Worm (Caenorhabditis elegans) whole organism, young adult: Measurements from ENCODE around the gene lrpr-1.

Experiments used
- F57A8.1 ChIP-seq: fragments of 200-800 bp; sonication (Bioruptor generic); optimal IDR thresholded peaks from 2 replicates; lab custom pipeline; 2018; ENCODE audit warnings: mild to moderate bottlenecking, missing genetic modification characterization, moderate library complexity, missing compliant biosample characterization
- F57C9.4 ChIP-seq: sonication (generic microtip); optimal IDR thresholded peaks from 2 replicates; lab custom pipeline; 2017; ENCODE audit warnings: mild to moderate bottlenecking, missing genetic modification characterization, missing compliant biosample characterization
- T26A5.8 ChIP-seq: sonication (generic microtip); optimal IDR thresholded peaks from 2 replicates; lab custom pipeline; 2016; ENCODE audit warnings: missing genetic modification characterization, missing compliant biosample characterization
- ccch-3 ChIP-seq: fragments of 200-800 bp; sonication (Bioruptor generic); optimal IDR thresholded peaks from 2 replicates; lab custom pipeline; 2018; ENCODE audit warnings: mild to moderate bottlenecking, missing genetic modification characterization, missing compliant biosample characterization
- dox-1 ChIP-seq: fragments of 200-800 bp; sonication (Bioruptor generic); IDR thresholded peaks from 2 replicates; pipeline ENCODE4 v1.3.6; 2022; ENCODE audit warnings: missing genetic modification reagents, missing genetic modification characterization, missing compliant biosample characterization
- hlh-26 ChIP-seq: fragments of 200-800 bp; sonication (Bioruptor generic); conservative IDR thresholded peaks from 2 replicates; pipeline ENCODE4 v1.3.6; 2022; ENCODE audit warnings: missing genetic modification reagents, missing genetic modification characterization, missing compliant biosample characterization
- lin-40 ChIP-seq: sonication (generic microtip); optimal IDR thresholded peaks from 2 replicates; lab custom pipeline; 2016; ENCODE audit warnings: missing genetic modification characterization, mild to moderate bottlenecking, missing compliant biosample characterization, missing genotype, missing genetic modification reagents
- lir-1 ChIP-seq: fragments of 200-800 bp; sonication (Bioruptor generic); conservative IDR thresholded peaks from 2 replicates; pipeline ENCODE4 v1.3.6; 2022; ENCODE audit warnings: missing genetic modification reagents, missing genetic modification characterization, missing compliant biosample characterization
- madf-8 ChIP-seq: fragments of 200-800 bp; sonication (Bioruptor generic); conservative IDR thresholded peaks from 2 replicates; pipeline ENCODE4 v1.3.6; 2022; ENCODE audit warnings: missing genetic modification reagents, missing genetic modification characterization, missing compliant biosample characterization
- nfya-2 ChIP-seq: fragments of 200-800 bp; sonication (Bioruptor generic); IDR thresholded peaks from 2 replicates; pipeline ENCODE4 v1.3.6; 2022; ENCODE audit warnings: missing genetic modification reagents, missing genetic modification characterization, missing compliant biosample characterization
- sdz-38 ChIP-seq: sonication (generic microtip); optimal IDR thresholded peaks from 2 replicates; lab custom pipeline; 2016; ENCODE audit warnings: missing genotype, missing genetic modification characterization, missing compliant biosample characterization
- zim-3 ChIP-seq: sonication (generic microtip); optimal IDR thresholded peaks from 2 replicates; lab custom pipeline; 2017; ENCODE audit warnings: mild to moderate bottlenecking, missing genetic modification characterization, moderate library complexity, missing compliant biosample characterization
- ztf-3 ChIP-seq: fragments of 200-800 bp; sonication (Bioruptor generic); optimal IDR thresholded peaks from 2 replicates; lab custom pipeline; 2018; ENCODE audit warnings: mild to moderate bottlenecking, missing genetic modification characterization, missing compliant biosample characterization

Gene lrpr-1

DNA sequence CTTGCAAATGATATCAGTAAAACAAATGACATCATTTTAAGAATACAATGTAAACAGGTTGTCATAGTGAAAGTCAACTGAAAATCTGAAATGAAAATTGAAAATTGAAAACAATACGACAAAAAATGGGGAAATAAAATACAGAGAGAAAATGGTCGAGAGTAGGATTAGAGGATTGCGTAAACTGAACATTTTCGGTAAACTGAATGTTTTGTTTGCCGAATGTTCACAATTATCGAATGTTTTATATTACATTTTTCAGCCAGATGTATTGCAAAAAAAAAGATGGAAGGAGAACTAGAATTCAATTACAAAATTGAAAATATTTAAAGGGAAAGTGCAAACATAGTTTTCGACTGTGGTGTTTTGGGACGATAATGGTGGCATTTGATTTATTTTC lies 52.6 kb downstream of the lrpr-1 start, which contains the start of gene F26F12.5:
Gene F26F12.5, minus strand, starts transcription at position 101 of the 400 bp plus-strand sequence.
- TF ChIP-seq F57A8.1 (GFP tag; lab: Kevin White, UChicago) (no peak), sdz-38 (tag; lab: Kevin White, UChicago) (no peak), ztf-3 (GFP tag; lab: Kevin White, UChicago) (no peak), madf-8 (GFP tag; lab: Robert Waterston, UW) (no peak), ccch-3 (GFP tag; lab: Kevin White, UChicago) (no peak), F57C9.4 (tag; lab: Kevin White, UChicago) (no peak), lin-40 (tag; lab: Kevin White, UChicago) (no peak), nfya-2 (GFP tag; lab: Robert Waterston, UW) (no peak), hlh-26 (GFP tag; lab: Robert Waterston, UW) (no peak), lir-1 (no peak), T26A5.8 (tag; lab: Kevin White, UChicago) (no peak), zim-3 (no peak), dox-1 (GFP tag; lab: Robert Waterston, UW) (no peak)
